Worm (Caenorhabditis elegans): ENCODE measurements around the gene cec-4.

DNA sequence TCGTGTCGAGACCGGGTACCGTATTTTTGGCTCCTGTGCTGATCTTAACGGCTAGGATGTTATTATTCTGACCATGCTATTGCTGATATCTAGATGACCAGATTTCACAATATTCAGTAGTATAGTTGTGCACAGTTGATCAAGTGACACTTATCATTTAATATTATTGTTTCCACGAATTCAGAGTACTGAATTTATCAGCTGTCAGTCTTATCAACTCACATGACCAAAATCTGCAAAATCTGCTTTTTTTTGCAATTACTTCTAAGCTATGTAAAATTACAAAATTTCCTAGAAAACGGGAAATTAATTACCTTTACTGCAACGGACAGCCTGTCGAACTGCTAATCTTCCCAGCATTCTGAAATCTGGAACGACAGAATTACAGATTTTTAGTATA, 25.1 kb upstream of the cec-4 start, which contains the start of gene pam-1:
- no peak for TF ChIP-seq ceh-9 (tag; optimal IDR thresholded peaks at IDR 0.05)
- TF ChIP-seq lin-39 (tag; optimal IDR thresholded peaks at IDR 0.05), result no peak
- no peak for TF ChIP-seq nhr-76 (tag; optimal IDR thresholded peaks at IDR 0.05)
- TF ChIP-seq nhr-11 (tag; optimal IDR thresholded peaks at IDR 0.05), result no peak
